Fruit fly (Drosophila melanogaster) whole organism, embryonic: ENCODE measurements around the gene CG18063.

Source experiments
- Asciz ChIP-seq: fragments of 200-800 bp; sonication (Bioruptor generic); optimal IDR thresholded peaks from 2 replicates; lab custom pipeline; 2017; ENCODE audit warnings: missing biosample characterization, mild to moderate bottlenecking, missing genetic modification characterization, missing genetic modification reagents
- Atf-2 ChIP-seq: fragments of 200-800 bp; sonication (Bioruptor generic); optimal IDR thresholded peaks from 2 replicates; lab custom pipeline; 2016; ENCODE audit warnings: missing biosample characterization, missing genetic modification characterization
- CG1233 ChIP-seq: fragments of 200-800 bp; sonication (Bioruptor generic); optimal IDR thresholded peaks from 4 replicates; lab custom pipeline; 2018; ENCODE audit warnings: missing biosample characterization, mild to moderate bottlenecking, missing genetic modification characterization
- CG12391 ChIP-seq: fragments of 200-800 bp; sonication (Bioruptor generic); optimal IDR thresholded peaks from 3 replicates; lab custom pipeline; 2018; ENCODE audit warnings: missing biosample characterization, mild to moderate bottlenecking, missing genetic modification characterization, moderate library complexity
- CG14050 ChIP-seq: fragments of 200-800 bp; sonication (Bioruptor generic); IDR thresholded peaks from 3 replicates; pipeline ENCODE4 v1.3.6; 2022; ENCODE audit warnings: missing biosample characterization, missing genetic modification characterization
- CG14667 ChIP-seq: fragments of 200-800 bp; sonication (Bioruptor generic); IDR thresholded peaks from 2 replicates; pipeline ENCODE4 v1.3.6; 2022; ENCODE audit warnings: missing biosample characterization, missing genetic modification characterization
- CG15011 ChIP-seq: fragments of 200-800 bp; sonication (Bioruptor generic); optimal IDR thresholded peaks from 3 replicates; lab custom pipeline; 2018; ENCODE audit warnings: missing biosample characterization, mild to moderate bottlenecking, missing genetic modification characterization
- CG15073 ChIP-seq: fragments of 200-800 bp; sonication (Bioruptor generic); optimal IDR thresholded peaks from 2 replicates; lab custom pipeline; 2016; ENCODE audit warnings: missing biosample characterization, missing genetic modification characterization
- CG15696 ChIP-seq: fragments of 200-800 bp; sonication (Bioruptor generic); optimal IDR thresholded peaks from 2 replicates; lab custom pipeline; 2019; ENCODE audit warnings: missing biosample characterization, mild to moderate bottlenecking, missing genetic modification characterization, moderate library complexity
- CG18011 ChIP-seq: fragments of 200-800 bp; sonication (Bioruptor generic); optimal IDR thresholded peaks from 2 replicates; lab custom pipeline; 2017; ENCODE audit warnings: missing biosample characterization, missing genetic modification characterization, mild to moderate bottlenecking, moderate library complexity, missing genotype
- CG2875 ChIP-seq: fragments of 200-800 bp; sonication (Bioruptor generic); optimal IDR thresholded peaks from 2 replicates; lab custom pipeline; 2017; ENCODE audit warnings: missing biosample characterization, mild to moderate bottlenecking, missing genetic modification characterization, missing genetic modification reagents
- CG2889 ChIP-seq: fragments of 200-800 bp; sonication (Bioruptor generic); IDR thresholded peaks from 3 replicates; pipeline ENCODE4 v1.3.6; 2022; ENCODE audit warnings: missing biosample characterization, missing genetic modification characterization
- CG3838 ChIP-seq: fragments of 200-800 bp; sonication (Bioruptor generic); optimal IDR thresholded peaks from 3 replicates; lab custom pipeline; 2016; ENCODE audit warnings: missing biosample characterization, missing genetic modification characterization
- CG3995 ChIP-seq: fragments of 200-800 bp; sonication (Bioruptor generic); optimal IDR thresholded peaks from 3 replicates; lab custom pipeline; 2016; ENCODE audit warnings: missing biosample characterization, missing genetic modification characterization
- CG42726 ChIP-seq: fragments of 200-800 bp; sonication (Bioruptor generic); IDR thresholded peaks from 2 replicates; pipeline ENCODE4 v1.3.6; 2022; ENCODE audit warnings: missing biosample characterization, missing genetic modification characterization; ENCODE audit not compliant: partially characterized antibody
- CG4404 ChIP-seq: fragments of 200-800 bp; sonication (Bioruptor generic); IDR thresholded peaks from 2 replicates; pipeline ENCODE4 v1.3.6; 2022; ENCODE audit warnings: missing biosample characterization, missing genetic modification characterization
- CG6813 ChIP-seq: fragments of 200-800 bp; sonication (Bioruptor generic); optimal IDR thresholded peaks from 2 replicates; lab custom pipeline; 2017; ENCODE audit warnings: missing biosample characterization, missing genetic modification characterization, mild to moderate bottlenecking, moderate library complexity, missing genetic modification reagents
- CG7271 ChIP-seq: fragments of 200-800 bp; sonication (Bioruptor generic); optimal IDR thresholded peaks from 2 replicates; lab custom pipeline; 2018; ENCODE audit warnings: missing biosample characterization, mild to moderate bottlenecking, missing genetic modification characterization, moderate library complexity
- CG8388 ChIP-seq: fragments of 200-800 bp; sonication (Bioruptor generic); optimal IDR thresholded peaks from 2 replicates; lab custom pipeline; 2019; ENCODE audit warnings: missing biosample characterization, mild to moderate bottlenecking, missing genetic modification characterization, moderate library complexity
- Gsc ChIP-seq: fragments of 200-800 bp; sonication (Bioruptor generic); IDR thresholded peaks from 2 replicates; pipeline ENCODE4 v1.3.6; 2022; ENCODE audit warnings: missing biosample characterization, missing genetic modification characterization
- H15 ChIP-seq: fragments of 200-800 bp; sonication (Bioruptor generic); IDR thresholded peaks from 3 replicates; pipeline ENCODE4 v1.3.6; 2022; ENCODE audit warnings: missing biosample characterization, missing genetic modification characterization
- HLH54F ChIP-seq: fragments of 200-800 bp; sonication (Bioruptor generic); optimal IDR thresholded peaks from 3 replicates; lab custom pipeline; 2016; ENCODE audit warnings: missing biosample characterization, missing genetic modification characterization
- MTF-1 ChIP-seq: fragments of 200-800 bp; sonication (Bioruptor generic); optimal IDR thresholded peaks from 2 replicates; lab custom pipeline; 2018; ENCODE audit warnings: missing biosample characterization, mild to moderate bottlenecking, missing genetic modification characterization, borderline replicate concordance
- Six4 ChIP-seq: fragments of 200-800 bp; sonication (Bioruptor generic); optimal IDR thresholded peaks from 2 replicates; lab custom pipeline; 2016; ENCODE audit warnings: missing biosample characterization, missing genetic modification characterization
- Spps ChIP-seq: fragments of 200-800 bp; sonication (Bioruptor generic); optimal IDR thresholded peaks from 2 replicates; lab custom pipeline; 2018; ENCODE audit warnings: missing biosample characterization, mild to moderate bottlenecking, missing genetic modification characterization
- Stat92E ChIP-seq, 3 experiments: fragments of >200 bp in 2 of 3; fragments of 200-800 bp in 1 of 3; sonication (Bioruptor generic) in 1 of 3; optimal IDR thresholded peaks; 2 replicates each; lab custom pipeline; 2017 to 2019; ENCODE audit warnings: missing biosample characterization in 3 of 3, missing genetic modification characterization in 3 of 3, mild to moderate bottlenecking in 1 of 3, moderate library complexity in 1 of 3
- Trl ChIP-seq, 3 experiments: fragments of >200 bp in 2 of 3; fragments of 200-800 bp in 1 of 3; sonication (Bioruptor generic) in 1 of 3; optimal IDR thresholded peaks; 2 replicates in 1 of 3; 3 replicates in 2 of 3; lab custom pipeline; 2016 to 2017; ENCODE audit warnings: missing biosample characterization in 1 of 3, missing genetic modification characterization in 1 of 3
- cato ChIP-seq: fragments of 200-800 bp; sonication (Bioruptor generic); optimal IDR thresholded peaks from 2 replicates; lab custom pipeline; 2016; ENCODE audit warnings: missing biosample characterization, missing genetic modification characterization, borderline replicate concordance
- caup ChIP-seq: fragments of 200-800 bp; sonication (Bioruptor generic); optimal IDR thresholded peaks from 3 replicates; lab custom pipeline; 2017; ENCODE audit warnings: missing biosample characterization, mild to moderate bottlenecking, missing genetic modification characterization, moderate library complexity; ENCODE audit not compliant: severe bottlenecking
- crol ChIP-seq: fragments of 200-800 bp; sonication (Bioruptor generic); IDR thresholded peaks from 2 replicates; pipeline ENCODE4 v1.3.6; 2022; ENCODE audit warnings: missing biosample characterization, missing genetic modification characterization
- crp ChIP-seq, 2 experiments: fragments of 200-800 bp; sonication (Bioruptor generic); optimal IDR thresholded peaks; 2 replicates in 1 of 2; 3 replicates in 1 of 2; lab custom pipeline; 2017; ENCODE audit warnings: missing biosample characterization in 2 of 2, missing genetic modification characterization in 2 of 2, mild to moderate bottlenecking in 1 of 2, moderate library complexity in 1 of 2
- cwo ChIP-seq: fragments of 200-800 bp; sonication (Bioruptor generic); optimal IDR thresholded peaks from 3 replicates; lab custom pipeline; 2017; ENCODE audit warnings: missing biosample characterization, missing genetic modification characterization, mild to moderate bottlenecking, moderate library complexity, missing genetic modification reagents
- dysf ChIP-seq: fragments of 200-800 bp; sonication (Bioruptor generic); IDR thresholded peaks from 3 replicates; pipeline ENCODE4 v1.3.6; 2022; ENCODE audit warnings: missing biosample characterization, missing genetic modification characterization
- fd102C ChIP-seq: fragments of 200-800 bp; sonication (Bioruptor generic); optimal IDR thresholded peaks from 2 replicates; lab custom pipeline; 2018; ENCODE audit warnings: missing biosample characterization, mild to moderate bottlenecking, missing genetic modification characterization, moderate library complexity
- gsb-n ChIP-seq: fragments of 200-800 bp; sonication (Bioruptor generic); optimal IDR thresholded peaks from 3 replicates; lab custom pipeline; 2018; ENCODE audit warnings: missing biosample characterization, mild to moderate bottlenecking, missing genetic modification characterization
- hb ChIP-seq: fragments of 200-800 bp; sonication (Bioruptor generic); IDR thresholded peaks from 3 replicates; pipeline ENCODE4 v1.3.6; 2022; ENCODE audit warnings: missing biosample characterization, missing genetic modification characterization; ENCODE audit not compliant: partially characterized antibody
- hbn ChIP-seq: fragments of 200-800 bp; sonication (Bioruptor generic); IDR thresholded peaks from 2 replicates; pipeline ENCODE4 v1.3.6; 2022; ENCODE audit warnings: missing biosample characterization, missing genetic modification characterization; ENCODE audit not compliant: partially characterized antibody
- klu ChIP-seq: fragments of 200-800 bp; sonication (Bioruptor generic); IDR thresholded peaks from 2 replicates; pipeline ENCODE4 v1.3.6; 2022; ENCODE audit warnings: missing biosample characterization, missing genetic modification characterization
- lilli ChIP-seq: fragments of 200-800 bp; sonication (Bioruptor generic); optimal IDR thresholded peaks from 3 replicates; lab custom pipeline; 2016; ENCODE audit warnings: missing biosample characterization, missing genetic modification characterization
- lmd ChIP-seq: fragments of 200-800 bp; sonication (Bioruptor generic); IDR thresholded peaks from 2 replicates; pipeline ENCODE4 v1.3.6; 2022; ENCODE audit warnings: missing biosample characterization, missing genetic modification characterization
- phol ChIP-seq: fragments of 200-800 bp; sonication (Bioruptor generic); optimal IDR thresholded peaks from 3 replicates; lab custom pipeline; 2018; ENCODE audit warnings: missing biosample characterization, mild to moderate bottlenecking, missing genetic modification characterization, moderate library complexity
- pros ChIP-seq: fragments of 200-800 bp; sonication (Bioruptor generic); optimal IDR thresholded peaks from 3 replicates; lab custom pipeline; 2019; ENCODE audit warnings: missing biosample characterization, mild to moderate bottlenecking, missing genetic modification characterization, moderate library complexity
- shn ChIP-seq: fragments of 200-800 bp; sonication (Bioruptor generic); optimal IDR thresholded peaks from 3 replicates; lab custom pipeline; 2016; ENCODE audit warnings: missing biosample characterization, missing genetic modification characterization
- sob ChIP-seq: fragments of 200-800 bp; sonication (Bioruptor generic); IDR thresholded peaks from 2 replicates; pipeline ENCODE4 v1.3.6; 2022; ENCODE audit warnings: missing biosample characterization, missing genetic modification characterization
- stc ChIP-seq: fragments of 200-800 bp; sonication (Bioruptor generic); IDR thresholded peaks from 2 replicates; pipeline ENCODE4 v1.3.6; 2022; ENCODE audit warnings: missing biosample characterization, missing genetic modification characterization
- tap ChIP-seq: fragments of 200-800 bp; optimal IDR thresholded peaks from 3 replicates; lab custom pipeline; 2019; ENCODE audit warnings: missing biosample characterization, mild to moderate bottlenecking, missing genetic modification characterization, moderate library complexity

CG18063 gene

DNA sequence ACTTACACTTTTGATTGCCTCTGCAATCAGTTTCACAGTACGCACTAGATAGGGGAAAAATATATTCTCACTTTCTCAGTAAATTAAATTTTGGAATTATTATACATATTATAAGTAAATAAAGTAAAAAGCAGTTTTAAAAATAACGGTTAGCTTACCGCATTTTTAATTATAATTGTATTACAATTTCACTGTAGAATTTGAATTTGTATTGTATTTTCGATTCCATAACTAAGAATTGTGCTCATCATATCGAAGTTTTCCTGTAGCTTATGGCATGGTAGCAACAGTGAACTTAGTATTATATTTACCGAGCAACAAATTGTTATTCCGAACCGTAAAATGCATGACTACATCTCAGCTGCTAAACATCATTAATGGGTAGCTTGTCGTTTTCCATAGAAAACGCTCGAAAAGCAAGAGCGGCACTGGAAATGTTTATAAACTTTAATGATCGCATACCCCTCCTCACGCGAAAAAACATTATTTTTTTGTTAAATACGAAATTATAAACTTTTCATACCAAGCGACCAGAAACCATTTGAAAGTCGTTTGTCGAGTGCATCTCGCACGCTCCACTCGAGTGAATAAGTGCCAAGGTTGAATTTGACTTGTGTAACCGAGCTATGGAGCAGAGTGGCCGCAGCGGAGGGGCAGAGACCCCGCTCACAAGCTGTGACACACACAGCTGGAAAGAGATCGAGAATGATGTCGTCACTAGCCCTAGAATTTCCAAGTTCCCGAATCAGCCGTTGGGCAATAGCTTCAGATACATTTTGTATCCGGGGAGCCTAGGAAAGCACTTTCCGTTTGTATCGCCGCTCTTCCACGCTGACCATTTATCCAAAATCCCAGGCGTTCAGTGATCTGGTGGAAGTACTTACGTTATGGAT is 45.4 kb upstream of the CG18063 start (continued):
- TF ChIP-seq pros (peak; percentile 11), Stat92E (GFP tag; optimal IDR thresholded peaks at IDR 0.05; lab: Kevin White, UChicago) (peak in 2 of 3 experiments; percentile 52 to 61), sob (peak; percentile 85), MTF-1 (GFP tag; lab: Kevin White, UChicago) (no peak), hbn (no peak), shn (no peak), CG14050 (GFP tag; lab: Robert Waterston, UW) (peak; percentile 92), caup (GFP tag; lab: Kevin White, UChicago) (peak; percentile 82), CG1233 (GFP tag; lab: Kevin White, UChicago) (peak; percentile 86), CG15073 (GFP tag; lab: Kevin White, UChicago) (peak; percentile 8), CG6813 (GFP tag; lab: Kevin White, UChicago) (peak; percentile 47), Six4 (peak; percentile 87), Atf-2 (no peak), Trl (optimal IDR thresholded peaks at IDR 0.05; lab: Kevin White, UChicago) (peak in 1 of 2 experiments; percentile 50), Trl (GFP tag; optimal IDR thresholded peaks at IDR 0.05; lab: Kevin White, UChicago) (peak; percentile 26), fd102C (no peak), CG18011 (GFP tag; lab: Kevin White, UChicago) (peak; percentile 60), CG42726 (GFP tag; lab: Robert Waterston, UW) (no peak), CG2889 (GFP tag; lab: Robert Waterston, UW) (peak; percentile 86), lmd (peak; percentile 91), phol (tag; lab: Kevin White, UChicago) (peak; percentile 93), lilli (GFP tag; lab: Kevin White, UChicago) (peak; percentile 78), klu (GFP tag; lab: Robert Waterston, UW) (peak; percentile 87), hb (no peak), cwo (peak; percentile 57), CG15011 (GFP tag; lab: Kevin White, UChicago) (peak; percentile 84), CG14667 (GFP tag; lab: Robert Waterston, UW) (peak; percentile 82), crp (GFP tag; optimal IDR thresholded peaks at IDR 0.05; lab: Kevin White, UChicago) (peak in 1 of 2 experiments; percentile 53), CG4404 (peak; percentile 84), CG2875 (GFP tag; lab: Kevin White, UChicago) (peak; percentile 91), crol (peak; percentile 95), tap (tag; lab: Kevin White, UChicago) (peak; percentile 93), CG15696 (tag; lab: Kevin White, UChicago) (peak; percentile 72), CG12391 (tag; lab: Kevin White, UChicago) (peak; percentile 95), cato (GFP tag; lab: Kevin White, UChicago) (peak; percentile 77), Asciz (GFP tag; lab: Kevin White, UChicago) (peak; percentile 85), HLH54F (no peak), CG3838 (GFP tag; lab: Kevin White, UChicago) (no peak), Gsc (GFP tag; lab: Robert Waterston, UW) (peak; percentile 56), Spps (tag; lab: Kevin White, UChicago) (peak; percentile 90), gsb-n (peak; percentile 99), CG8388 (GFP tag; lab: Kevin White, UChicago) (peak; percentile 98), CG7271 (tag; lab: Kevin White, UChicago) (peak; percentile 57), dysf (GFP tag; lab: Robert Waterston, UW) (peak; percentile 96), stc (GFP tag; lab: Robert Waterston, UW) (peak; percentile 85), H15 (GFP tag; lab: Robert Waterston, UW) (peak; percentile 68; the same call in 1 of the 3 replicates), CG3995 (GFP tag; lab: Kevin White, UChicago) (peak; percentile 59)
